Fruit fly (Drosophila melanogaster): ENCODE results near the gene CG14130.

The CG14130 gene

dm6 chr3L:11789773-11790172 lies 25.5 kb upstream of the CG14130 start, which contains the start of gene Pi3K68D (continued):
- TF ChIP-seq zen (tag; optimal IDR thresholded peaks at IDR 0.05) (peak; percentile 33), ttk (GFP tag; IDR thresholded peaks at IDR 0.05) (no peak), CoRest (tag; optimal IDR thresholded peaks at IDR 0.05) (peak; percentile 41), CG9932 (GFP tag; IDR thresholded peaks at IDR 0.05) (peak; percentile 43; the same call in 1 of the 2 replicates), Ets65A (GFP tag) (peak; percentile 16), CG2712 (tag; optimal IDR thresholded peaks at IDR 0.05) (peak; percentile 29), insv (GFP tag; optimal IDR thresholded peaks at IDR 0.05) (no peak), CG13123 (GFP tag; optimal IDR thresholded peaks at IDR 0.05) (no peak), CG14860 (GFP tag; IDR thresholded peaks at IDR 0.05; ENCODE audit: partially characterized antibody) (peak; percentile 83), CG17186 (GFP tag; optimal IDR thresholded peaks at IDR 0.05) (peak; percentile 73), scrt (GFP tag; optimal IDR thresholded peaks at IDR 0.05) (peak; percentile 96), Oli (tag; optimal IDR thresholded peaks at IDR 0.05) (no peak)

- TF ChIP-seq trem (tag; optimal IDR thresholded peaks at IDR 0.05) (peak; percentile 16), CG13287 (GFP tag; IDR thresholded peaks at IDR 0.05; ENCODE audit: partially characterized antibody) (0 out of 2 replicates have a peak, but pooled peaks have one; percentile 35), MTF-1 (GFP tag; optimal IDR thresholded peaks at IDR 0.05; ENCODE audit: borderline replicate concordance) (no peak), HLHmδ (GFP tag; optimal IDR thresholded peaks at IDR 0.05) (no peak), pzg (GFP tag; optimal IDR thresholded peaks at IDR 0.05) (peak; percentile 17), ftz-f1 (GFP tag; optimal IDR thresholded peaks at IDR 0.05) (no peak), gfzf (GFP tag; optimal IDR thresholded peaks at IDR 0.05) (peak; percentile 58), Dp (GFP tag; optimal IDR thresholded peaks at IDR 0.05) (peak; percentile 40), E2f2 (GFP tag; IDR thresholded peaks at IDR 0.05) (peak; percentile 40; the same call in 1 of the 2 replicates), CG14710 (tag; optimal IDR thresholded peaks at IDR 0.05) (peak; percentile 10), CG9797 (GFP tag; optimal IDR thresholded peaks at IDR 0.05) (peak; percentile 30), br (optimal IDR thresholded peaks at IDR 0.05) (no peak), MBD-R2 (GFP tag; IDR thresholded peaks at IDR 0.05) (peak; percentile 67; the same call in 1 of the 2 replicates), oc (tag; optimal IDR thresholded peaks at IDR 0.05) (no peak), CG4617 (GFP tag; optimal IDR thresholded peaks at IDR 0.05; ENCODE audit: borderline replicate concordance) (peak; percentile 59), CG16813 (GFP tag; IDR thresholded peaks at IDR 0.05; ENCODE audit: partially characterized antibody) (0 out of 3 replicates have a peak, but pooled peaks have one; percentile 25), MESR4 (GFP tag; optimal IDR thresholded peaks at IDR 0.05) (peak; percentile 18), Med (GFP tag) (peak; percentile 30), BEAF-32 (GFP tag; optimal IDR thresholded peaks at IDR 0.05) (peak; percentile 16), stwl (tag; optimal IDR thresholded peaks at IDR 0.05) (peak; percentile 15), ranshi (GFP tag; IDR thresholded peaks at IDR 0.05) (no peak), mirr (GFP tag; optimal IDR thresholded peaks at IDR 0.05) (no peak), ind (GFP tag; optimal IDR thresholded peaks at IDR 0.05) (no peak)
Observed at dm6 chr3L:11793233-11793800, 21.9 kb upstream of the CG14130 start, which contains the start of the genes twy and CG10907. Gene twy (minus strand): TSS chr3L:11793283. Gene CG10907 (plus strand): TSS chr3L:11793514.

dm6 chr3L:11795440-11795983 lies 19.7 kb upstream of the CG14130 start, which contains the start of gene Klp68D:
Gene Klp68D (plus strand): TSS chr3L:11795614.
- TF ChIP-seq ftz-f1 (GFP tag; optimal IDR thresholded peaks at IDR 0.05) (peak; percentile 72), Ets97D (GFP tag; optimal IDR thresholded peaks at IDR 0.05) (peak; percentile 25), CG34376 (GFP tag; optimal IDR thresholded peaks at IDR 0.05) (no peak), crp (GFP tag; optimal IDR thresholded peaks at IDR 0.05) (peak in 1 of 2 experiments; percentile 59), onecut (GFP tag; IDR thresholded peaks at IDR 0.05) (peak; percentile 92), Dll (GFP tag; IDR thresholded peaks at IDR 0.05; ENCODE audit: partially characterized antibody) (0 out of 4 replicates have a peak, but pooled peaks have one; percentile 23), phol (tag; optimal IDR thresholded peaks at IDR 0.05) (peak; percentile 24), lbe (GFP tag; optimal IDR thresholded peaks at IDR 0.05) (no peak), pzg (GFP tag; optimal IDR thresholded peaks at IDR 0.05) (peak; percentile 72), bcd (GFP tag; optimal IDR thresholded peaks at IDR 0.05) (no peak), Opbp (GFP tag; IDR thresholded peaks at IDR 0.05; ENCODE audit: partially characterized antibody) (peak; percentile 23; the same call in 1 of the 3 replicates), Myb (GFP tag; optimal IDR thresholded peaks at IDR 0.05) (peak; percentile 31), MBD-R2 (GFP tag; IDR thresholded peaks at IDR 0.05) (peak; percentile 65), inv (GFP tag; IDR thresholded peaks at IDR 0.05; ENCODE audit: partially characterized antibody) (0 out of 2 replicates have a peak, but pooled peaks have one; percentile 16)

Data from whole organism, embryonic.